Worm (Caenorhabditis elegans) whole organism, young adult: ENCODE results near the gene F26F12.3.

Source experiments
- B0035.1 ChIP-seq: sonication (generic microtip); optimal IDR thresholded peaks from 2 replicates; lab custom pipeline; 2016; ENCODE audit warnings: missing genetic modification characterization, mild to moderate bottlenecking, missing compliant biosample characterization, missing genotype, missing genetic modification reagents
- F37B4.10 ChIP-seq: fragments of 200-800 bp; sonication (Bioruptor generic); IDR thresholded peaks from 2 replicates; pipeline ENCODE4 v1.3.6; 2022; ENCODE audit warnings: missing genetic modification characterization, missing compliant biosample characterization
- F49E8.2 ChIP-seq: sonication (generic microtip); optimal IDR thresholded peaks from 3 replicates; lab custom pipeline; 2017; ENCODE audit warnings: missing genetic modification characterization, mild to moderate bottlenecking, missing compliant biosample characterization, antibody characterized with exemption, moderate library complexity; ENCODE audit not compliant: insufficient read depth
- F52B5.7 ChIP-seq: sonication (generic microtip); optimal IDR thresholded peaks from 2 replicates; lab custom pipeline; 2016; ENCODE audit warnings: mild to moderate bottlenecking, missing genetic modification characterization, missing compliant biosample characterization
- F57C9.4 ChIP-seq: sonication (generic microtip); optimal IDR thresholded peaks from 2 replicates; lab custom pipeline; 2017; ENCODE audit warnings: mild to moderate bottlenecking, missing genetic modification characterization, missing compliant biosample characterization
- K12H6.12 ChIP-seq: fragments of 200-800 bp; sonication (Bioruptor generic); optimal IDR thresholded peaks from 2 replicates; lab custom pipeline; 2018; ENCODE audit warnings: mild to moderate bottlenecking, missing genetic modification characterization, missing compliant biosample characterization
- Y53F4B.3 ChIP-seq: fragments of 200-800 bp; sonication (Bioruptor generic); IDR thresholded peaks from 2 replicates; pipeline ENCODE4 v1.3.6; 2022; ENCODE audit warnings: missing genetic modification reagents, missing genetic modification characterization, missing compliant biosample characterization
- Y53G8AR.9 ChIP-seq: fragments of 200-800 bp; sonication (Bioruptor generic); conservative IDR thresholded peaks from 2 replicates; pipeline ENCODE4 v1.3.6; 2022; ENCODE audit warnings: missing genetic modification reagents, missing genetic modification characterization, missing compliant biosample characterization
- Y56A3A.18 ChIP-seq: fragments of 200-800 bp; sonication (Bioruptor generic); IDR thresholded peaks from 2 replicates; pipeline ENCODE4 v1.3.6; 2022; ENCODE audit warnings: missing genetic modification reagents, missing genetic modification characterization, missing compliant biosample characterization
- Y67H2A.10 ChIP-seq: fragments of 200-800 bp; sonication (Bioruptor generic); conservative IDR thresholded peaks from 2 replicates; pipeline ENCODE4 v1.3.6; 2022; ENCODE audit warnings: missing genetic modification reagents, missing genetic modification characterization, missing compliant biosample characterization
- aptf-3 ChIP-seq: fragments of 200-800 bp; sonication (Bioruptor generic); IDR thresholded peaks from 2 replicates; pipeline ENCODE4 v1.3.6; 2022; ENCODE audit warnings: missing genetic modification characterization, missing compliant biosample characterization
- attf-3 ChIP-seq: fragments of 200-800 bp; sonication (Bioruptor generic); conservative IDR thresholded peaks from 2 replicates; pipeline ENCODE4 v1.3.6; 2022; ENCODE audit warnings: missing genetic modification reagents, missing genetic modification characterization, missing compliant biosample characterization
- attf-5 ChIP-seq: fragments of 200-800 bp; sonication (Bioruptor generic); optimal IDR thresholded peaks from 2 replicates; lab custom pipeline; 2018; ENCODE audit warnings: mild to moderate bottlenecking, missing genetic modification characterization, missing compliant biosample characterization
- bed-1 ChIP-seq: fragments of 200-800 bp; sonication (Bioruptor generic); IDR thresholded peaks from 2 replicates; pipeline ENCODE4 v1.3.6; 2022; ENCODE audit warnings: missing genetic modification reagents, missing genetic modification characterization, missing compliant biosample characterization
- ceh-79 ChIP-seq: sonication (generic microtip); optimal IDR thresholded peaks from 2 replicates; lab custom pipeline; 2017; ENCODE audit warnings: mild to moderate bottlenecking, missing genetic modification characterization, missing compliant biosample characterization
- ceh-91 ChIP-seq: fragments of 200-800 bp; sonication (Bioruptor generic); IDR thresholded peaks from 2 replicates; pipeline ENCODE4 v1.3.6; 2022; ENCODE audit warnings: missing genetic modification reagents, missing genetic modification characterization, missing compliant biosample characterization
- dox-1 ChIP-seq: fragments of 200-800 bp; sonication (Bioruptor generic); IDR thresholded peaks from 2 replicates; pipeline ENCODE4 v1.3.6; 2022; ENCODE audit warnings: missing genetic modification reagents, missing genetic modification characterization, missing compliant biosample characterization
- dpff-1 ChIP-seq: sonication (generic microtip); optimal IDR thresholded peaks from 2 replicates; lab custom pipeline; 2017; ENCODE audit warnings: mild to moderate bottlenecking, missing genetic modification characterization, missing compliant biosample characterization
- efl-1 ChIP-seq: fragments of 150-350 bp; optimal IDR thresholded peaks from 2 replicates; lab custom pipeline; 2014; ENCODE audit warnings: missing biosample characterization, missing genetic modification reagents, missing genetic modification characterization
- egrh-3 ChIP-seq: fragments of 200-800 bp; sonication (Bioruptor generic); IDR thresholded peaks from 2 replicates; pipeline ENCODE4 v1.3.6; 2022; ENCODE audit warnings: missing genetic modification reagents, missing genetic modification characterization, missing compliant biosample characterization
- fkh-3 ChIP-seq: sonication (generic microtip); optimal IDR thresholded peaks from 2 replicates; lab custom pipeline; 2016; ENCODE audit warnings: mild to moderate bottlenecking, missing genetic modification characterization, missing compliant biosample characterization
- him-1 ChIP-seq: sonication (generic microtip); optimal IDR thresholded peaks from 2 replicates; lab custom pipeline; 2016; ENCODE audit warnings: missing genotype, missing genetic modification reagents, missing genetic modification characterization, missing compliant biosample characterization
- let-526 ChIP-seq: fragments of 200-800 bp; sonication (Bioruptor generic); IDR thresholded peaks from 2 replicates; pipeline ENCODE4 v1.3.6; 2022; ENCODE audit warnings: missing genetic modification reagents, missing genetic modification characterization, missing compliant biosample characterization
- lin-35 ChIP-seq, 3 experiments: fragments of 150-350 bp in 2 of 3; sonication (generic microtip) in 1 of 3; optimal IDR thresholded peaks; 2 replicates each; lab custom pipeline; 2014 to 2018; ENCODE audit warnings: missing biosample characterization in 3 of 3, missing genetic modification characterization in 3 of 3, missing genetic modification reagents in 3 of 3
- lir-1 ChIP-seq: fragments of 200-800 bp; sonication (Bioruptor generic); conservative IDR thresholded peaks from 2 replicates; pipeline ENCODE4 v1.3.6; 2022; ENCODE audit warnings: missing genetic modification reagents, missing genetic modification characterization, missing compliant biosample characterization
- nfya-2 ChIP-seq: fragments of 200-800 bp; sonication (Bioruptor generic); IDR thresholded peaks from 2 replicates; pipeline ENCODE4 v1.3.6; 2022; ENCODE audit warnings: missing genetic modification reagents, missing genetic modification characterization, missing compliant biosample characterization
- nhr-27 ChIP-seq: fragments of 200-800 bp; sonication (Bioruptor generic); optimal IDR thresholded peaks from 2 replicates; lab custom pipeline; 2018; ENCODE audit warnings: mild to moderate bottlenecking, missing genetic modification characterization, moderate library complexity, missing compliant biosample characterization
- rec-8 ChIP-seq, 2 experiments: sonication (generic microtip); optimal IDR thresholded peaks; 2 replicates each; lab custom pipeline; 2016; ENCODE audit warnings: mild to moderate bottlenecking in 2 of 2, missing genetic modification characterization in 2 of 2, missing genetic modification reagents in 2 of 2, missing genotype in 2 of 2, missing biosample characterization in 1 of 2, missing compliant biosample characterization in 1 of 2, moderate library complexity in 1 of 2
- repo-1 ChIP-seq: sonication (generic microtip); optimal IDR thresholded peaks from 2 replicates; lab custom pipeline; 2017; ENCODE audit warnings: mild to moderate bottlenecking, missing genetic modification characterization, missing compliant biosample characterization
- snpc-1.1 ChIP-seq: sonication (generic microtip); optimal IDR thresholded peaks from 2 replicates; lab custom pipeline; 2017; ENCODE audit warnings: missing genetic modification characterization, mild to moderate bottlenecking, missing compliant biosample characterization, antibody characterized with exemption, moderate library complexity, missing genotype, missing genetic modification reagents; ENCODE audit not compliant: insufficient read depth
- tbx-9 ChIP-seq: sonication (generic microtip); optimal IDR thresholded peaks from 2 replicates; lab custom pipeline; 2016; ENCODE audit warnings: borderline replicate concordance, missing genetic modification characterization, inconsistent platforms, missing compliant biosample characterization
- unc-62 ChIP-seq: fragments of 150-350 bp; optimal IDR thresholded peaks from 2 replicates; lab custom pipeline; 2014; ENCODE audit warnings: missing biosample characterization, missing genetic modification reagents, missing genetic modification characterization
- ztf-3 ChIP-seq: fragments of 200-800 bp; sonication (Bioruptor generic); optimal IDR thresholded peaks from 2 replicates; lab custom pipeline; 2018; ENCODE audit warnings: mild to moderate bottlenecking, missing genetic modification characterization, missing compliant biosample characterization

Gene F26F12.3

DNA sequence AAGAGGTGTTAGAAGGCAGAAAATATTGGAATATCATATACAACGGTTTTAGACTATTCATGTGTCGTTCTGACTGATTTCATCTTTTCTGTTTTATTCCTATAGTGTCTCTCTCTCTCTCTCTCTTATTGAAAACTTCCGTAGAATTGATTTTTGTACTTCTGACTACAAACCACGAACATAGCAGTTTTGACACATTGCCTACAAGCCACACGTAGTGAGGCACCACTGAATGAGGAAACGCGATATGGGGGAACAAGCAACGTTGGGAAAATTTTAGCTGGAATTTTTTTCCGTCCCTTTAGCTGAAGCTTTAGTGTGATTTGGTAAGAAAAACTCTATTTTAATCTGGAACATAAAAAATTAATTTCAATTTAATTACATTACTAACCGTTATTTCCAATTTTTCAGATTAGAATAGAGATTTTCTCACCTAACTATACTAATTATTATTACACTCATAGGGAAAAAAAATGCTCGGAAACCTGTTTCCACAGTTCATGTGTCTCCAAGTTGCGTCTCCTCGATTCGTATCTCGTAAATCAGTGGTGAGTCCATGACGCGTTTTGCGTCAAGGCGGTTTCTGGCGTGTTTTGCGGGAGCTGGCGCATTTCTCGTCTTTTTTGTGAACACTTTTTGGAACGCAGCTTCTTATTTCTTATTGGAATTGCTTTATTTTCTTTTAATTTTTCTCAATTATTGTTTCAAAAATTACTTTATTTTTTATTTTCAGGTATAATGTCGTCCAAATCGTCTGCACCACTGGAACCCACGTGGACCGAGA lies 54.8 kb downstream of the F26F12.3 start, which contains the start of the genes nhr-142 and F44E7.9 (continued):
- no peak for TF ChIP-seq Y56A3A.18 (GFP tag; lab: Robert Waterston, UW)
- TF ChIP-seq let-526 (GFP tag; lab: Robert Waterston, UW), result peak; percentile 67; the same call in 1 of the 2 replicates
- TF ChIP-seq B0035.1 (tag; lab: Kevin White, UChicago), result peak; percentile 43
- TF ChIP-seq dpff-1, result no peak
- TF ChIP-seq fkh-3, result no peak
- TF ChIP-seq ceh-91, result peak; percentile 54
- TF ChIP-seq him-1 (tag; lab: Kevin White, UChicago), result peak; percentile 52
- peak; percentile 73 for TF ChIP-seq lir-1 (GFP tag; lab: Robert Waterston, UW)
- TF ChIP-seq F52B5.7, result no peak
- no peak for TF ChIP-seq snpc-1.1 (tag; lab: Kevin White, UChicago)
- TF ChIP-seq F49E8.2 (tag; lab: Kevin White, UChicago), result peak; percentile 42
- TF ChIP-seq Y53G8AR.9 (GFP tag; lab: Robert Waterston, UW), result peak; percentile 84; the same call in 1 of the 2 replicates
- no peak for TF ChIP-seq F57C9.4 (tag; lab: Kevin White, UChicago)
- TF ChIP-seq unc-62 (GFP tag; lab: Kevin White, UChicago), result no peak
- no peak for TF ChIP-seq rec-8 (tag; optimal IDR thresholded peaks at IDR 0.05; lab: Kevin White, UChicago)
- TF ChIP-seq K12H6.12, result peak; percentile 66
- peak; percentile 57 for TF ChIP-seq repo-1
- peak; percentile 71 for TF ChIP-seq attf-3 (GFP tag; lab: Robert Waterston, UW)
- no peak for TF ChIP-seq Y53F4B.3 (GFP tag; lab: Robert Waterston, UW)
- no peak for TF ChIP-seq tbx-9
- TF ChIP-seq dox-1 (GFP tag; lab: Robert Waterston, UW), result peak; percentile 95
- TF ChIP-seq efl-1 (GFP tag; lab: Kevin White, UChicago), result peak; percentile 52
- no peak for TF ChIP-seq nfya-2 (GFP tag; lab: Robert Waterston, UW)
- TF ChIP-seq attf-5 (GFP tag; lab: Kevin White, UChicago), result peak; percentile 86
- TF ChIP-seq aptf-3 (GFP tag; lab: Robert Waterston, UW), result no peak
- TF ChIP-seq bed-1 (GFP tag; lab: Robert Waterston, UW), result no peak
- no peak for TF ChIP-seq ztf-3 (GFP tag; lab: Kevin White, UChicago)
- TF ChIP-seq nhr-27 (tag; lab: Kevin White, UChicago), result no peak
- TF ChIP-seq F37B4.10 (GFP tag; lab: Robert Waterston, UW), result no peak
- peak in 2 of 3 experiments; percentile 54 to 72 for TF ChIP-seq lin-35 (GFP tag; optimal IDR thresholded peaks at IDR 0.05; lab: Kevin White, UChicago)
- TF ChIP-seq egrh-3 (GFP tag; lab: Robert Waterston, UW), result peak; percentile 51; the same call in 1 of the 2 replicates
- no peak for TF ChIP-seq ceh-79 (tag; lab: Kevin White, UChicago)
- TF ChIP-seq Y67H2A.10 (GFP tag; lab: Robert Waterston, UW), result no peak
- TF ChIP-seq, all 124 proteins: peak for 61
